Worm (Caenorhabditis elegans) whole organism, young adult: ENCODE measurements around the gene snap-29.

ENCODE experiments used
- B0336.3 ChIP-seq: fragments of 200-800 bp; sonication (Bioruptor generic); IDR thresholded peaks from 2 replicates; pipeline ENCODE4 v1.3.6; 2022; ENCODE audit warnings: missing genetic modification characterization, missing compliant biosample characterization
- F33H1.4 ChIP-seq: fragments of 200-800 bp; sonication (Bioruptor generic); IDR thresholded peaks from 2 replicates; pipeline ENCODE4 v1.3.6; 2022; ENCODE audit warnings: missing genetic modification reagents, missing genetic modification characterization, missing compliant biosample characterization
- Y53F4B.3 ChIP-seq: fragments of 200-800 bp; sonication (Bioruptor generic); IDR thresholded peaks from 2 replicates; pipeline ENCODE4 v1.3.6; 2022; ENCODE audit warnings: missing genetic modification reagents, missing genetic modification characterization, missing compliant biosample characterization
- Y53G8AR.9 ChIP-seq: fragments of 200-800 bp; sonication (Bioruptor generic); conservative IDR thresholded peaks from 2 replicates; pipeline ENCODE4 v1.3.6; 2022; ENCODE audit warnings: missing genetic modification reagents, missing genetic modification characterization, missing compliant biosample characterization
- Y67H2A.10 ChIP-seq: fragments of 200-800 bp; sonication (Bioruptor generic); conservative IDR thresholded peaks from 2 replicates; pipeline ENCODE4 v1.3.6; 2022; ENCODE audit warnings: missing genetic modification reagents, missing genetic modification characterization, missing compliant biosample characterization
- Y95B8A.8 ChIP-seq: fragments of 200-800 bp; sonication (Bioruptor generic); IDR thresholded peaks from 2 replicates; pipeline ENCODE4 v1.3.6; 2022; ENCODE audit warnings: missing genetic modification reagents, missing genetic modification characterization, missing compliant biosample characterization
- attf-3 ChIP-seq: fragments of 200-800 bp; sonication (Bioruptor generic); conservative IDR thresholded peaks from 2 replicates; pipeline ENCODE4 v1.3.6; 2022; ENCODE audit warnings: missing genetic modification reagents, missing genetic modification characterization, missing compliant biosample characterization
- bed-2 ChIP-seq: fragments of 200-800 bp; sonication (Bioruptor generic); IDR thresholded peaks from 2 replicates; pipeline ENCODE4 v1.3.6; 2022; ENCODE audit warnings: missing genetic modification reagents, missing genetic modification characterization, missing compliant biosample characterization
- cebp-1 ChIP-seq, 2 experiments: fragments of 200-800 bp in 1 of 2; sonication (Bioruptor generic) in 1 of 2; sonication (generic microtip) in 1 of 2; IDR thresholded peaks in 1 of 2; optimal IDR thresholded peaks in 1 of 2; 2 replicates each; pipeline versions ENCODE4 v1.3.6 to Lab custom; 2017 to 2022; ENCODE audit warnings: missing compliant biosample characterization in 2 of 2, missing genetic modification characterization in 2 of 2, mild to moderate bottlenecking in 1 of 2, missing genetic modification reagents in 1 of 2, moderate library complexity in 1 of 2
- cebp-2 ChIP-seq: fragments of 200-800 bp; sonication (Bioruptor generic); IDR thresholded peaks from 2 replicates; pipeline ENCODE4 v1.3.6; 2022; ENCODE audit warnings: missing genetic modification characterization, missing compliant biosample characterization
- ceh-100 ChIP-seq: fragments of 200-800 bp; sonication (Bioruptor generic); IDR thresholded peaks from 2 replicates; pipeline ENCODE4 v1.3.6; 2022; ENCODE audit warnings: missing genetic modification reagents, missing genetic modification characterization, missing compliant biosample characterization
- ceh-27 ChIP-seq: fragments of 200-800 bp; sonication (Bioruptor generic); optimal IDR thresholded peaks from 2 replicates; lab custom pipeline; 2018; ENCODE audit warnings: mild to moderate bottlenecking, missing genetic modification characterization, moderate library complexity, missing compliant biosample characterization
- ceh-40 ChIP-seq: fragments of 200-800 bp; sonication (Bioruptor generic); IDR thresholded peaks from 2 replicates; pipeline ENCODE4 v1.3.6; 2022; ENCODE audit warnings: missing genetic modification characterization, missing compliant biosample characterization
- chd-7 ChIP-seq: sonication (generic microtip); optimal IDR thresholded peaks from 2 replicates; lab custom pipeline; 2016; ENCODE audit warnings: mild to moderate bottlenecking, missing genetic modification characterization, moderate library complexity, missing compliant biosample characterization
- dpff-1 ChIP-seq: sonication (generic microtip); optimal IDR thresholded peaks from 2 replicates; lab custom pipeline; 2017; ENCODE audit warnings: mild to moderate bottlenecking, missing genetic modification characterization, missing compliant biosample characterization
- dpl-1 ChIP-seq: fragments of 150-350 bp; optimal IDR thresholded peaks from 2 replicates; lab custom pipeline; 2014; ENCODE audit warnings: missing biosample characterization, missing genetic modification reagents, missing genetic modification characterization
- efl-1 ChIP-seq: fragments of 150-350 bp; optimal IDR thresholded peaks from 2 replicates; lab custom pipeline; 2014; ENCODE audit warnings: missing biosample characterization, missing genetic modification reagents, missing genetic modification characterization
- egrh-3 ChIP-seq: fragments of 200-800 bp; sonication (Bioruptor generic); IDR thresholded peaks from 2 replicates; pipeline ENCODE4 v1.3.6; 2022; ENCODE audit warnings: missing genetic modification reagents, missing genetic modification characterization, missing compliant biosample characterization
- him-1 ChIP-seq: sonication (generic microtip); optimal IDR thresholded peaks from 2 replicates; lab custom pipeline; 2016; ENCODE audit warnings: missing genotype, missing genetic modification reagents, missing genetic modification characterization, missing compliant biosample characterization
- hmg-1.2 ChIP-seq: fragments of 200-800 bp; sonication (Bioruptor generic); IDR thresholded peaks from 2 replicates; pipeline ENCODE4 v1.3.6; 2022; ENCODE audit warnings: missing genetic modification reagents, missing genetic modification characterization, missing compliant biosample characterization
- hmg-20 ChIP-seq: fragments of 200-800 bp; sonication (Bioruptor generic); IDR thresholded peaks from 2 replicates; pipeline ENCODE4 v1.3.6; 2022; ENCODE audit warnings: missing genetic modification reagents, missing genetic modification characterization, missing compliant biosample characterization
- hsf-1 ChIP-seq: fragments of 200-800 bp; sonication (Bioruptor generic); IDR thresholded peaks from 2 replicates; pipeline ENCODE4 v1.3.6; 2022; ENCODE audit warnings: missing genetic modification reagents, missing genetic modification characterization, missing compliant biosample characterization
- lag-1 ChIP-seq: fragments of 200-800 bp; sonication (Bioruptor generic); IDR thresholded peaks from 2 replicates; pipeline ENCODE4 v1.3.6; 2022; ENCODE audit warnings: missing genetic modification reagents, missing genetic modification characterization, missing compliant biosample characterization
- let-607 ChIP-seq, 2 experiments: fragments of 200-800 bp in 1 of 2; sonication (Bioruptor generic) in 1 of 2; sonication (generic microtip) in 1 of 2; optimal IDR thresholded peaks; 2 replicates each; lab custom pipeline; 2016 to 2018; ENCODE audit warnings: mild to moderate bottlenecking in 2 of 2, missing compliant biosample characterization in 2 of 2, missing genetic modification characterization in 2 of 2, moderate library complexity in 2 of 2, missing genotype in 1 of 2
- lin-26 ChIP-seq: fragments of 200-800 bp; sonication (Bioruptor generic); IDR thresholded peaks from 2 replicates; pipeline ENCODE4 v1.3.6; 2022; ENCODE audit warnings: missing genetic modification reagents, missing genetic modification characterization, missing compliant biosample characterization
- lin-35 ChIP-seq, 3 experiments: fragments of 150-350 bp in 2 of 3; sonication (generic microtip) in 1 of 3; optimal IDR thresholded peaks; 2 replicates each; lab custom pipeline; 2014 to 2018; ENCODE audit warnings: missing biosample characterization in 3 of 3, missing genetic modification characterization in 3 of 3, missing genetic modification reagents in 3 of 3
- lin-40 ChIP-seq: sonication (generic microtip); optimal IDR thresholded peaks from 2 replicates; lab custom pipeline; 2016; ENCODE audit warnings: missing genetic modification characterization, mild to moderate bottlenecking, missing compliant biosample characterization, missing genotype, missing genetic modification reagents
- lsl-1 ChIP-seq: fragments of 200-800 bp; sonication (Bioruptor generic); optimal IDR thresholded peaks from 2 replicates; lab custom pipeline; 2018; ENCODE audit warnings: mild to moderate bottlenecking, missing genetic modification characterization, moderate library complexity, missing compliant biosample characterization
- madf-6 ChIP-seq: fragments of 200-800 bp; sonication (Bioruptor generic); IDR thresholded peaks from 2 replicates; pipeline ENCODE4 v1.3.6; 2022; ENCODE audit warnings: missing genetic modification reagents, missing genetic modification characterization, missing compliant biosample characterization
- mel-28 ChIP-seq: sonication (generic microtip); optimal IDR thresholded peaks from 2 replicates; lab custom pipeline; 2016; ENCODE audit warnings: borderline replicate concordance, mild to moderate bottlenecking, missing genetic modification characterization, missing compliant biosample characterization
- mes-4 ChIP-seq: sonication (generic microtip); optimal IDR thresholded peaks from 2 replicates; lab custom pipeline; 2016; ENCODE audit warnings: missing genotype, missing genetic modification characterization, missing compliant biosample characterization
- mxl-1 ChIP-seq: sonication (generic microtip); optimal IDR thresholded peaks from 2 replicates; lab custom pipeline; 2016; ENCODE audit warnings: missing genetic modification characterization, missing compliant biosample characterization
- nfya-2 ChIP-seq: fragments of 200-800 bp; sonication (Bioruptor generic); IDR thresholded peaks from 2 replicates; pipeline ENCODE4 v1.3.6; 2022; ENCODE audit warnings: missing genetic modification reagents, missing genetic modification characterization, missing compliant biosample characterization
- pha-4 ChIP-seq: fragments of 150-350 bp; sonication (generic microtip); optimal IDR thresholded peaks from 2 replicates; lab custom pipeline; 2014; ENCODE audit warnings: missing biosample characterization, missing genetic modification reagents, missing genetic modification characterization
- rcor-1 ChIP-seq: fragments of 200-800 bp; sonication (Bioruptor generic); IDR thresholded peaks from 2 replicates; pipeline ENCODE4 v1.3.6; 2022; ENCODE audit warnings: missing genetic modification reagents, missing genetic modification characterization, missing compliant biosample characterization
- repo-1 ChIP-seq: sonication (generic microtip); optimal IDR thresholded peaks from 2 replicates; lab custom pipeline; 2017; ENCODE audit warnings: mild to moderate bottlenecking, missing genetic modification characterization, missing compliant biosample characterization
- rpc-1 ChIP-seq, 2 experiments: fragments of 150-350 bp in 1 of 2; sonication (generic microtip) in 1 of 2; optimal IDR thresholded peaks; 2 replicates each; lab custom pipeline; 2014 to 2018; ENCODE audit warnings: missing biosample characterization in 1 of 2, missing genetic modification characterization in 1 of 2, missing genetic modification reagents in 1 of 2, missing genotype in 1 of 2
- sea-2 ChIP-seq: fragments of 200-800 bp; sonication (Bioruptor generic); IDR thresholded peaks from 2 replicates; pipeline ENCODE4 v1.3.6; 2022; ENCODE audit warnings: missing genetic modification characterization, missing compliant biosample characterization
- snpc-3.4 ChIP-seq: sonication (generic microtip); optimal IDR thresholded peaks from 2 replicates; lab custom pipeline; 2017; ENCODE audit warnings: missing genetic modification characterization, mild to moderate bottlenecking, missing compliant biosample characterization, antibody characterized with exemption, moderate library complexity, missing genotype, missing genetic modification reagents
- snpc-4 ChIP-seq, 5 experiments: fragments of 150-350 bp in 1 of 5; sonication (generic microtip) in 4 of 5; optimal IDR thresholded peaks; 2 replicates each; lab custom pipeline; 2014 to 2018; ENCODE audit warnings: missing genetic modification characterization in 5 of 5, missing biosample characterization in 3 of 5, antibody characterized with exemption in 2 of 5, mild to moderate bottlenecking in 2 of 5, missing compliant biosample characterization in 2 of 5, missing genotype in 2 of 5, moderate library complexity in 2 of 5, missing genetic modification reagents in 1 of 5
- somi-1 ChIP-seq: fragments of 200-800 bp; sonication (Bioruptor generic); optimal IDR thresholded peaks from 2 replicates; lab custom pipeline; 2018; ENCODE audit warnings: mild to moderate bottlenecking, missing genetic modification characterization, missing compliant biosample characterization
- sptf-2 ChIP-seq: fragments of 200-800 bp; sonication (Bioruptor generic); optimal IDR thresholded peaks from 2 replicates; lab custom pipeline; 2018; ENCODE audit warnings: mild to moderate bottlenecking, missing genetic modification characterization, missing compliant biosample characterization
- unc-130 ChIP-seq: sonication (generic microtip); optimal IDR thresholded peaks from 2 replicates; lab custom pipeline; 2016; ENCODE audit warnings: missing genetic modification reagents, missing genetic modification characterization, missing compliant biosample characterization
- zim-3 ChIP-seq: sonication (generic microtip); optimal IDR thresholded peaks from 2 replicates; lab custom pipeline; 2017; ENCODE audit warnings: mild to moderate bottlenecking, missing genetic modification characterization, moderate library complexity, missing compliant biosample characterization
- ztf-26 ChIP-seq: sonication (generic microtip); optimal IDR thresholded peaks from 2 replicates; lab custom pipeline; 2017; ENCODE audit warnings: missing genetic modification characterization, missing compliant biosample characterization

snap-29 gene

DNA sequence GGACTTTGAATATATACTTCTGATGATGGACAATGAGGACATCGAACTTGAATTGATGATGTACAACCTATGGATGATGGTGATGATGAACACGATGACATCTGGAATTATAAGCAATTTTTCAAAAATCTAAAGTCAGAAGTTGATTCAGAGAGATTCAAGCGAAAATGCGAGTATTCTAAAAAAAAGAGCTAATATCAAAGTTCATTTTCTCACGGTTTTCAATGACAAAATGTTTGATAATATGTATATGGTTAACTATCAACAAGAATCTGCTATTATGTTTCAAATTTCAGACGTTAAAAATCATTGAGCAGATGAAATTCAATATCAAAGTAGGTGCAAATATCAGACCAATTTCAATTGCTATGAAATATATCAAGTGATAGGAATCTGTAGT is 3.9 kb downstream of the snap-29 start, which contains the start of gene K02D10.4:
Gene K02D10.4 (minus strand): TSS at position 101 of the 400 bp plus-strand sequence.
- no peak for TF ChIP-seq hmg-1.2 (GFP tag; lab: Robert Waterston, UW)
- no peak for TF ChIP-seq mel-28 (tag; lab: Kevin White, UChicago)
- no peak for TF ChIP-seq madf-6 (GFP tag; lab: Robert Waterston, UW)
- no peak for TF ChIP-seq sea-2 (GFP tag; lab: Robert Waterston, UW)
- no peak for TF ChIP-seq nfya-2 (GFP tag; lab: Robert Waterston, UW)
- TF ChIP-seq mes-4 (tag; lab: Kevin White, UChicago), result no peak
- no peak for TF ChIP-seq hsf-1 (GFP tag; lab: Robert Waterston, UW)
- TF ChIP-seq dpff-1 (tag; lab: Kevin White, UChicago), result no peak
- TF ChIP-seq Y53F4B.3 (GFP tag; lab: Robert Waterston, UW), result no peak
- TF ChIP-seq Y67H2A.10 (GFP tag; lab: Robert Waterston, UW), result no peak
- TF ChIP-seq, all 124 proteins: peak for 0

DNA sequence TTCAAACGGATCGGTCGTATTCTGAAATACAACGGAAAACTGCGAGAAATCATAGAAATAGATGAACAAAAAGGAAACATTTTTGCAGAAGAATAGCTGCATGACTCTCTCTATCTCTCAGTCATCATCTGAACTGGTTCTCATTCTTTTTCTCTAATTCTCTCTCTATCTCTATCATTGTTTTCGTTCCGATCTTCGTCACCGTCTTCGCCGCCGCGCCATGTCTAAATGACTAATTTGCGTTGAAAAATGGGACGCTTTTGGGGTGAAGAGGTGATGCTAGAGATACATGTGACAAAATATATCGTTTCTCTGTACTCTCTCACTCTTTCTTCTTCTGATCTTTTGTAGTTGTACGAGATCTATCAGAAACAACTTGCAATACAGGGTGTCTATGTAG is 4.4 kb downstream of the snap-29 start:
- TF ChIP-seq F33H1.4 (GFP tag; lab: Robert Waterston, UW) (no peak), bed-2 (GFP tag; lab: Robert Waterston, UW) (no peak), Y53G8AR.9 (GFP tag; lab: Robert Waterston, UW) (no peak), lin-26 (GFP tag; lab: Robert Waterston, UW) (no peak), efl-1 (GFP tag; lab: Kevin White, UChicago) (no peak), let-607 (tag; optimal IDR thresholded peaks at IDR 0.05; lab: Kevin White, UChicago) (no peak), ztf-26 (peak; percentile 60), somi-1 (peak; percentile 60), ceh-40 (GFP tag; lab: Robert Waterston, UW) (no peak), lsl-1 (GFP tag; lab: Kevin White, UChicago) (no peak), unc-130 (GFP tag; lab: Kevin White, UChicago) (no peak), lin-40 (tag; lab: Kevin White, UChicago) (peak; percentile 61), Y95B8A.8 (GFP tag; lab: Robert Waterston, UW) (no peak), hsf-1 (GFP tag; lab: Robert Waterston, UW) (no peak), mxl-1 (no peak), cebp-1 (GFP tag; IDR thresholded peaks at IDR 0.05; lab: Robert Waterston, UW) (no peak), cebp-1 (tag; optimal IDR thresholded peaks at IDR 0.05; lab: Kevin White, UChicago) (peak; percentile 27), rpc-1 (optimal IDR thresholded peaks at IDR 0.05; lab: Kevin White, UChicago) (no peak), rpc-1 (tag; optimal IDR thresholded peaks at IDR 0.05; lab: Kevin White, UChicago) (no peak), rcor-1 (no peak), egrh-3 (GFP tag; lab: Robert Waterston, UW) (no peak), B0336.3 (GFP tag; lab: Robert Waterston, UW) (no peak), zim-3 (tag; lab: Kevin White, UChicago) (no peak), hmg-20 (no peak), madf-6 (GFP tag; lab: Robert Waterston, UW) (no peak), snpc-3.4 (tag; lab: Kevin White, UChicago) (no peak), attf-3 (no peak), sptf-2 (no peak), hmg-1.2 (GFP tag; lab: Robert Waterston, UW) (no peak), lag-1 (GFP tag; lab: Robert Waterston, UW) (no peak), cebp-2 (no peak), ceh-100 (GFP tag; lab: Robert Waterston, UW) (no peak), lin-35 (GFP tag; optimal IDR thresholded peaks at IDR 0.05; lab: Kevin White, UChicago) (no peak), snpc-4 (GFP tag; optimal IDR thresholded peaks at IDR 0.05; lab: Kevin White, UChicago) (no peak), snpc-4 (tag; optimal IDR thresholded peaks at IDR 0.05; lab: Kevin White, UChicago) (no peak), dpl-1 (GFP tag; lab: Kevin White, UChicago) (no peak), him-1 (tag; lab: Kevin White, UChicago) (no peak), chd-7 (peak; percentile 16), pha-4 (no peak), ceh-27 (GFP tag; lab: Kevin White, UChicago) (no peak), repo-1 (tag; lab: Kevin White, UChicago) (no peak)
